Worm (Caenorhabditis elegans) whole organism, L4/young adult: Measurements from ENCODE around the gene W06H8.6.

Experiments
- W03F9.2 ChIP-seq: fragments of 150-350 bp; optimal IDR thresholded peaks from 2 replicates; lab custom pipeline; 2014; ENCODE audit warnings: missing biosample characterization, missing genetic modification characterization
- dao-5 ChIP-seq: sonication (generic microtip); optimal IDR thresholded peaks from 2 replicates; lab custom pipeline; 2016; ENCODE audit warnings: missing genotype, missing genetic modification characterization, moderate library complexity, missing compliant biosample characterization
- him-1 ChIP-seq: sonication (generic microtip); optimal IDR thresholded peaks from 2 replicates; lab custom pipeline; 2016; ENCODE audit warnings: missing genotype, missing genetic modification reagents, missing genetic modification characterization, missing compliant biosample characterization

DNA sequence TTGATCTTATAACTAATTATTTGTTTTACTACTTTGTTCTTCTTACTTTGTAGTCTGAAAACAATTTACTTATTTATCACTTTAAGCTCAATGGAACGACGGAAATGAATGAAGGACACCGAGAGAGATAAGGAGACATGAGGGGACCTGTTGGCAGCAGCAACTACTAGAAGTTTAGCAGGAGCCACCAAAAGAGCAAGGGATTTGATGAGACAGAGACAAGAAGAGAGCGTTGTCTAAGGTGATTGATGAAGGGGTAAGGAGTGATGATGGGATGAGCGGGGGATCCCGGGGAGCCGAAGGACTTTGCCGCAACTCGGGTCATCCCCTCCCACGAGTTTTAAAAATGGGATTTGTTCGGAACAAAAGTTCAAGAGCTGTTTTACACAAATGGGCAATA, 24.2 kb downstream of the W06H8.6 start, which contains the start of gene ttn-1:
- TF ChIP-seq him-1 (tag; lab: Kevin White, UChicago) (no peak), W03F9.2 (tag; lab: Kevin White, UChicago) (no peak), dao-5 (tag; lab: Kevin White, UChicago) (no peak)
